Worm (Caenorhabditis elegans): ENCODE results near the gene clpf-1.

Gene clpf-1

DNA sequence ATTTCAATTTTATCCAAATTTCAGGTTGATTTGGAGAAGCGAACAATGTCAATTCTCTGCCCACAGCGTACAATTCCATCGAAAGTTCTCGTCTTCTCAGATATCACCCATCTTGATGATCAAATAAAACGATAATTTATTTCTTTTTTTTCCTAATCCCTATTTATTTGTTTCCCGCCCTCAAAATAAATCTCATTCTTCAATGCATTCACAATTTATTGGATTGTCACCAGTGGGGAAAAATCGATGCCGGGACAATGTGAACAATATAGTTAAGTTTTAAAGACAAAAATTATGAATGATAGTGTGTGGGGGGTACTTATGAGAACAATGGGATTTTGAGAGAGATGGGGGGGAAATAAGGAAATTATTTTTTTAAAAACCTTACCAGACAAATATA lies 2.9 kb downstream of the clpf-1 start (continued):
- TF ChIP-seq snpc-3.4 (tag; optimal IDR thresholded peaks at IDR 0.05) = peak; percentile 59
- TF ChIP-seq madf-3 (GFP tag; IDR thresholded peaks at IDR 0.05) = 0 out of 2 replicates have a peak, but pooled peaks have one; percentile 7
- peak; percentile 28 for TF ChIP-seq unc-130 (GFP tag; optimal IDR thresholded peaks at IDR 0.05)
- TF ChIP-seq efl-1 (GFP tag; optimal IDR thresholded peaks at IDR 0.05) = peak; percentile 26
- 0 out of 2 replicates have a peak, but pooled peaks have one; percentile 23 for TF ChIP-seq hmg-1.2 (GFP tag; IDR thresholded peaks at IDR 0.05)
- no peak for TF ChIP-seq die-1 (tag; optimal IDR thresholded peaks at IDR 0.05)
- TF ChIP-seq B0336.3 (GFP tag; IDR thresholded peaks at IDR 0.05) = peak; percentile 59; the same call in 1 of the 2 replicates
- 0 out of 2 replicates have a peak, but pooled peaks have one; percentile 64 for TF ChIP-seq nfya-2 (GFP tag; IDR thresholded peaks at IDR 0.05)
- TF ChIP-seq lin-40 (tag; optimal IDR thresholded peaks at IDR 0.05) = no peak
- TF ChIP-seq D2030.7 (GFP tag; IDR thresholded peaks at IDR 0.05) = peak; percentile 32
- 0 out of 2 replicates have a peak, but pooled peaks have one; percentile 22 for TF ChIP-seq ekl-4 (GFP tag; IDR thresholded peaks at IDR 0.05)
- no peak for TF ChIP-seq bed-2 (GFP tag; IDR thresholded peaks at IDR 0.05)
- TF ChIP-seq snpc-1.1 (tag; optimal IDR thresholded peaks at IDR 0.05; ENCODE audit: insufficient read depth) = peak; percentile 57
- no peak for TF ChIP-seq F23B12.7 (tag; optimal IDR thresholded peaks at IDR 0.05; ENCODE audit: insufficient read depth)

DNA sequence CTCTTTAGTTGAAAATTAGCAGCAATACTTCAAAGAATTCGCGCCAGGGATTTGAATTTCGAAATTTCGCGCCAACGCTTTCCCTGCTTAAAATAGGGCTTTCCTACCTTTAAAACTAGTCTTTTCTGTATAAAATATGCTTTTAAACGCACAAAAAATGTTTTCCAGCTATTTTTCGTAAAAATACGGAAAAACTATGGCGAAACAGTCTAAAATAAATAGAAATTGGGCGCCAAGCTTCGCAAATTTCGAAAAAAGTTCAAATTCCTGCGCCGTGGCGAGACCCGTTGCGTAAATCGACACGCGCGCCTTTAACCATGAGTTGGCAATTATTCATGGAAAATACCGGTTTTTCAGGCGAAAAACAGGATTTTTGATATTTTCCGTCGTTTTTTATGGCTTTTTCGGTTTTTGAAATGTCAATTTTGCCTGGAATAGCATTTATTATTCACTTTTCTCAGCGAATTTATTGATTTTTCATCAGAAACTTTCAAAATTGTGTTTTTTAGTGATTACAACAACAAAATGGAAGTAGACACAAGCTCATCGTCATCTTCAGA lies 6.9 kb downstream of the clpf-1 start, which contains the start of the genes npp-9 and F59A2.5:
npp-9 (minus strand) TSS at position 126 of the 560 bp plus-strand sequence.
F59A2.5 (plus strand) TSS at position 510 of the 560 bp plus-strand sequence.
- TF ChIP-seq athp-1 (tag; optimal IDR thresholded peaks at IDR 0.05) = no peak
- peak; percentile 36 for TF ChIP-seq unc-130 (GFP tag; optimal IDR thresholded peaks at IDR 0.05)
- TF ChIP-seq mcd-1 (GFP tag; IDR thresholded peaks at IDR 0.05) = peak; percentile 24; the same call in 1 of the 2 replicates
- peak; percentile 77 for TF ChIP-seq lsl-1 (GFP tag; optimal IDR thresholded peaks at IDR 0.05)
- no peak for TF ChIP-seq T07F8.4 (tag; optimal IDR thresholded peaks at IDR 0.05)
- no peak for TF ChIP-seq madf-3 (GFP tag; IDR thresholded peaks at IDR 0.05)
- TF ChIP-seq zfh-2 (GFP tag; conservative IDR thresholded peaks at IDR 0.05) = no peak
- TF ChIP-seq ceh-58 (GFP tag; IDR thresholded peaks at IDR 0.05) = no peak
- peak in 1 of 2 experiments; percentile 84 for TF ChIP-seq let-607 (tag; optimal IDR thresholded peaks at IDR 0.05)
- no peak for TF ChIP-seq dpff-1 (tag; optimal IDR thresholded peaks at IDR 0.05)
- TF ChIP-seq cebp-1 (GFP tag; IDR thresholded peaks at IDR 0.05) = no peak
- peak; percentile 59 for TF ChIP-seq cebp-1 (tag; optimal IDR thresholded peaks at IDR 0.05)
- no peak for TF ChIP-seq ZK185.1 (tag; optimal IDR thresholded peaks at IDR 0.05; ENCODE audit: poor library complexity, severe bottlenecking)
- TF ChIP-seq aptf-2 (GFP tag; conservative IDR thresholded peaks at IDR 0.05) = no peak
- TF ChIP-seq aptf-3 (GFP tag; IDR thresholded peaks at IDR 0.05) = no peak
- no peak for TF ChIP-seq C06A6.2 (GFP tag; conservative IDR thresholded peaks at IDR 0.05)
- TF ChIP-seq snpc-3.4 (tag; optimal IDR thresholded peaks at IDR 0.05) = peak; percentile 39
- TF ChIP-seq F33H1.4 (GFP tag; IDR thresholded peaks at IDR 0.05) = peak; percentile 88
- no peak for TF ChIP-seq snpc-4 (GFP tag; optimal IDR thresholded peaks at IDR 0.05)
- peak in 1 of 4 experiments; percentile 3 for TF ChIP-seq snpc-4 (tag; optimal IDR thresholded peaks at IDR 0.05)
- TF ChIP-seq xnd-1 (tag; optimal IDR thresholded peaks at IDR 0.05) = peak; percentile 86
- no peak for TF ChIP-seq F39B2.1 (GFP tag; IDR thresholded peaks at IDR 0.05)
- no peak for TF ChIP-seq lsy-27 (tag; optimal IDR thresholded peaks at IDR 0.05; ENCODE audit: borderline replicate concordance, insufficient read depth)
- no peak for TF ChIP-seq B0035.1 (tag; optimal IDR thresholded peaks at IDR 0.05)
- TF ChIP-seq egrh-3 (GFP tag; IDR thresholded peaks at IDR 0.05) = no peak
- no peak for TF ChIP-seq ztf-28 (GFP tag; IDR thresholded peaks at IDR 0.05)
- no peak for TF ChIP-seq hsf-1 (GFP tag; IDR thresholded peaks at IDR 0.05)
- TF ChIP-seq ama-1 (optimal IDR thresholded peaks at IDR 0.05) = no peak
- TF ChIP-seq ama-1 (GFP tag; optimal IDR thresholded peaks at IDR 0.05) = no peak
- TF ChIP-seq nhr-27 (tag; optimal IDR thresholded peaks at IDR 0.05) = no peak
- TF ChIP-seq sdz-38 (tag; optimal IDR thresholded peaks at IDR 0.05) = no peak
- no peak for TF ChIP-seq ztf-26 (tag; optimal IDR thresholded peaks at IDR 0.05)
- TF ChIP-seq tbp1 (GFP tag; optimal IDR thresholded peaks at IDR 0.05) = peak; percentile 41
- no peak for TF ChIP-seq dox-1 (GFP tag; IDR thresholded peaks at IDR 0.05)
- TF ChIP-seq die-1 (tag; optimal IDR thresholded peaks at IDR 0.05) = no peak
- TF ChIP-seq let-526 (GFP tag; IDR thresholded peaks at IDR 0.05) = no peak
- peak; percentile 14 for TF ChIP-seq F23B12.7 (tag; optimal IDR thresholded peaks at IDR 0.05; ENCODE audit: insufficient read depth)

All from whole organism, young adult.